Fruit fly (Drosophila melanogaster): ENCODE results near the gene Hexo1.

The Hexo1 gene

dm6 chr3L:4288591-4289056 lies at the start of gene Hexo1:
TSS of gene Hexo1 (plus strand) at chr3L:4288641.
- TF ChIP-seq CG6276 (GFP tag; optimal IDR thresholded peaks at IDR 0.05): no peak
- no peak for TF ChIP-seq Hr38 (GFP tag; optimal IDR thresholded peaks at IDR 0.05)
- no peak; the same call in 1 of the 2 replicates for TF ChIP-seq Gug (GFP tag; IDR thresholded peaks at IDR 0.05)
- peak; percentile 63 for TF ChIP-seq CG34406 (GFP tag; optimal IDR thresholded peaks at IDR 0.05)
- no peak for TF ChIP-seq CG9139 (GFP tag; optimal IDR thresholded peaks at IDR 0.05)
- TF ChIP-seq CG32006 (GFP tag; optimal IDR thresholded peaks at IDR 0.05): peak; percentile 71
- peak; percentile 18 for TF ChIP-seq Sox15 (GFP tag; optimal IDR thresholded peaks at IDR 0.05)
- TF ChIP-seq CG6163 (GFP tag; IDR thresholded peaks at IDR 0.05): peak; percentile 22; the same call in 1 of the 3 replicates
- peak; percentile 46 for TF ChIP-seq CG1621 (tag; optimal IDR thresholded peaks at IDR 0.05)
- TF ChIP-seq Met (GFP tag; optimal IDR thresholded peaks at IDR 0.05): no peak
- no peak for TF ChIP-seq CG8319 (GFP tag; optimal IDR thresholded peaks at IDR 0.05)
- TF ChIP-seq Sox14 (GFP tag; optimal IDR thresholded peaks at IDR 0.05): peak; percentile 87
- no peak for TF ChIP-seq spab (GFP tag; optimal IDR thresholded peaks at IDR 0.05)
- peak; percentile 54 for TF ChIP-seq CG15336 (GFP tag; IDR thresholded peaks at IDR 0.05)
- peak; percentile 35; the same call in 1 of the 3 replicates for TF ChIP-seq CG8119 (GFP tag; IDR thresholded peaks at IDR 0.05)
- TF ChIP-seq CG31627 (GFP tag; optimal IDR thresholded peaks at IDR 0.05): peak; percentile 64
- peak; percentile 47 for TF ChIP-seq cyc (GFP tag; optimal IDR thresholded peaks at IDR 0.05)
- peak; percentile 73 to 75 for TF ChIP-seq ss (GFP tag; optimal IDR thresholded peaks at IDR 0.05)
- peak; percentile 68 for TF ChIP-seq Hr39 (GFP tag; optimal IDR thresholded peaks at IDR 0.05)
- 0 out of 3 replicates have a peak, but pooled peaks have one; percentile 14 for TF ChIP-seq eg (GFP tag; IDR thresholded peaks at IDR 0.05)
- no peak for TF ChIP-seq Smox (GFP tag; optimal IDR thresholded peaks at IDR 0.05)
- TF ChIP-seq CG6808 (GFP tag; optimal IDR thresholded peaks at IDR 0.05): peak; percentile 72
- peak; percentile 54 for TF ChIP-seq CG11762 (GFP tag; optimal IDR thresholded peaks at IDR 0.05; ENCODE audit: insufficient read depth)
- TF ChIP-seq vri (GFP tag; optimal IDR thresholded peaks at IDR 0.05): no peak
- peak; percentile 71 for TF ChIP-seq CG6792 (GFP tag; optimal IDR thresholded peaks at IDR 0.05)
- TF ChIP-seq Blimp-1 (GFP tag; optimal IDR thresholded peaks at IDR 0.05): no peak
- TF ChIP-seq svp (GFP tag): peak; percentile 96
- TF ChIP-seq CG8632 (GFP tag; optimal IDR thresholded peaks at IDR 0.05): peak; percentile 62
- TF ChIP-seq net (GFP tag; optimal IDR thresholded peaks at IDR 0.05): peak; percentile 73
- peak; percentile 20 for TF ChIP-seq dac (GFP tag; optimal IDR thresholded peaks at IDR 0.05)
- TF ChIP-seq CG6854 (GFP tag; optimal IDR thresholded peaks at IDR 0.05): peak; percentile 57
- TF ChIP-seq OdsH (GFP tag; optimal IDR thresholded peaks at IDR 0.05): no peak
- TF ChIP-seq lz (GFP tag; optimal IDR thresholded peaks at IDR 0.05): peak; percentile 59
- peak; percentile 73 for TF ChIP-seq dsx (GFP tag; optimal IDR thresholded peaks at IDR 0.05; ENCODE audit: poor library complexity, severe bottlenecking)
- TF ChIP-seq salr (GFP tag; optimal IDR thresholded peaks at IDR 0.05): no peak
- TF ChIP-seq Ets21C (GFP tag; optimal IDR thresholded peaks at IDR 0.05): no peak
- no peak for TF ChIP-seq Eip75B (GFP tag; optimal IDR thresholded peaks at IDR 0.05)
- peak; percentile 60 for TF ChIP-seq CG3032 (tag; optimal IDR thresholded peaks at IDR 0.05)
- TF ChIP-seq Ets96B (tag; optimal IDR thresholded peaks at IDR 0.05): peak; percentile 57
- TF ChIP-seq Hr4 (GFP tag; optimal IDR thresholded peaks at IDR 0.05): no peak
- TF ChIP-seq Lpt (GFP tag; optimal IDR thresholded peaks at IDR 0.05): peak; percentile 10
- peak; percentile 76 for TF ChIP-seq topi (GFP tag; optimal IDR thresholded peaks at IDR 0.05)
- TF ChIP-seq achi (GFP tag; optimal IDR thresholded peaks at IDR 0.05): peak; percentile 65
- peak; percentile 77 for TF ChIP-seq esn (GFP tag; optimal IDR thresholded peaks at IDR 0.05)
- no peak for TF ChIP-seq CG16779 (tag; optimal IDR thresholded peaks at IDR 0.05)
- no peak for TF ChIP-seq CG10669 (GFP tag; optimal IDR thresholded peaks at IDR 0.05)
- TF ChIP-seq fd59A (GFP tag; optimal IDR thresholded peaks at IDR 0.05): peak; percentile 51
- peak; percentile 70 for TF ChIP-seq CG3919 (GFP tag; optimal IDR thresholded peaks at IDR 0.05)
- no peak for TF ChIP-seq pdm3 (GFP tag; optimal IDR thresholded peaks at IDR 0.05)
- no peak for TF ChIP-seq CG4318 (GFP tag; optimal IDR thresholded peaks at IDR 0.05)
- peak; percentile 66 for TF ChIP-seq acj6 (GFP tag; optimal IDR thresholded peaks at IDR 0.05)
- TF ChIP-seq CG7368 (GFP tag; optimal IDR thresholded peaks at IDR 0.05): no peak

Data from whole organism, prepupa.